Worm (Caenorhabditis elegans) whole organism, L3 larva: Measurements from ENCODE around the gene R160.13.

Source experiments
- aly-2 ChIP-seq: fragments of 150-350 bp; optimal IDR thresholded peaks from 2 replicates; lab custom pipeline; 2014; ENCODE audit warnings: missing biosample characterization, missing genetic modification characterization
- eor-1 ChIP-seq, 2 experiments: fragments of 150-350 bp; optimal IDR thresholded peaks; 2 replicates each; lab custom pipeline; 2014 to 2018; ENCODE audit warnings: missing biosample characterization in 2 of 2, missing genetic modification characterization in 2 of 2
- jun-1 ChIP-seq: fragments of 150-350 bp; optimal IDR thresholded peaks from 2 replicates; lab custom pipeline; 2014; ENCODE audit warnings: missing biosample characterization, missing genetic modification reagents, missing genetic modification characterization
- lin-39 ChIP-seq: fragments of 150-350 bp; optimal IDR thresholded peaks from 2 replicates; lab custom pipeline; 2018; ENCODE audit warnings: missing biosample characterization, missing genetic modification reagents, missing genetic modification characterization
- nhr-237 ChIP-seq: fragments of 150-350 bp; optimal IDR thresholded peaks from 2 replicates; lab custom pipeline; 2014; ENCODE audit warnings: missing biosample characterization, missing genetic modification characterization
- nhr-76 ChIP-seq: fragments of 150-350 bp; sonication (generic microtip); optimal IDR thresholded peaks from 5 replicates; lab custom pipeline; 2014; ENCODE audit warnings: missing biosample characterization, missing genetic modification characterization
- nhr-77 ChIP-seq: fragments of 150-350 bp; optimal IDR thresholded peaks from 2 replicates; lab custom pipeline; 2014; ENCODE audit warnings: missing biosample characterization, missing genetic modification characterization
- skn-1 ChIP-seq: fragments of 150-350 bp; optimal IDR thresholded peaks from 2 replicates; lab custom pipeline; 2014; ENCODE audit warnings: missing biosample characterization, missing genetic modification characterization
- unc-39 ChIP-seq: sonication (generic microtip); optimal IDR thresholded peaks from 4 replicates; lab custom pipeline; 2017; ENCODE audit warnings: missing biosample characterization, missing genetic modification characterization

ce11 chrX:4391680-4392079 is 20.4 kb upstream of the R160.13 start:
- TF ChIP-seq nhr-76 (tag; lab: Kevin White, UChicago) (no peak), lin-39 (tag; lab: Kevin White, UChicago) (no peak), skn-1 (tag; lab: Kevin White, UChicago) (no peak), aly-2 (tag; lab: Kevin White, UChicago) (no peak), eor-1 (tag; optimal IDR thresholded peaks at IDR 0.05; lab: Kevin White, UChicago) (no peak), nhr-77 (no peak), nhr-237 (tag; lab: Kevin White, UChicago) (no peak), unc-39 (tag; lab: Kevin White, UChicago) (no peak), jun-1 (no peak)
